Worm (Caenorhabditis elegans) whole organism, L2 larva: ENCODE data around the gene col-145.

Source experiments
- C34F6.9 ChIP-seq: fragments of 150-350 bp; optimal IDR thresholded peaks from 2 replicates; lab custom pipeline; 2014; ENCODE audit warnings: missing biosample characterization, missing genetic modification characterization
- F13H6.1 ChIP-seq: sonication (generic microtip); optimal IDR thresholded peaks from 2 replicates; lab custom pipeline; 2016; ENCODE audit warnings: missing genetic modification characterization, missing compliant biosample characterization
- R02D3.7 ChIP-seq: fragments of 150-350 bp; optimal IDR thresholded peaks from 2 replicates; lab custom pipeline; 2014; ENCODE audit warnings: missing biosample characterization, missing genetic modification characterization
- ZK546.5 ChIP-seq: sonication (generic microtip); optimal IDR thresholded peaks from 2 replicates; lab custom pipeline; 2017; ENCODE audit warnings: missing biosample characterization, missing genetic modification characterization
- aly-2 ChIP-seq: fragments of 150-350 bp; optimal IDR thresholded peaks from 2 replicates; lab custom pipeline; 2014; ENCODE audit warnings: missing biosample characterization, missing genetic modification characterization
- ama-1 ChIP-seq: fragments of 150-350 bp; optimal IDR thresholded peaks from 2 replicates; lab custom pipeline; 2018; ENCODE audit warnings: inconsistent platforms
- blmp-1 ChIP-seq: sonication (generic microtip); optimal IDR thresholded peaks from 2 replicates; lab custom pipeline; 2017; ENCODE audit warnings: missing genetic modification characterization, mild to moderate bottlenecking, missing compliant biosample characterization, antibody characterized with exemption, moderate library complexity; ENCODE audit not compliant: insufficient read depth
- ceh-16 ChIP-seq: fragments of 150-350 bp; optimal IDR thresholded peaks from 2 replicates; lab custom pipeline; 2014; ENCODE audit warnings: missing biosample characterization, missing genetic modification characterization
- ceh-82 ChIP-seq: fragments of 150-350 bp; optimal IDR thresholded peaks from 2 replicates; lab custom pipeline; 2014; ENCODE audit warnings: missing biosample characterization, missing genetic modification characterization
- crh-2 ChIP-seq: sonication (generic microtip); optimal IDR thresholded peaks from 2 replicates; lab custom pipeline; 2017; ENCODE audit warnings: missing biosample characterization, missing genetic modification characterization
- dmd-4 ChIP-seq: sonication (generic microtip); optimal IDR thresholded peaks from 2 replicates; lab custom pipeline; 2017; ENCODE audit warnings: missing biosample characterization, missing genetic modification characterization
- fos-1 ChIP-seq: fragments of 150-350 bp; optimal IDR thresholded peaks from 2 replicates; lab custom pipeline; 2014; ENCODE audit warnings: missing biosample characterization, missing genetic modification characterization
- gmeb-1 ChIP-seq: fragments of 150-350 bp; optimal IDR thresholded peaks from 2 replicates; lab custom pipeline; 2014; ENCODE audit warnings: missing biosample characterization, missing genetic modification characterization
- lin-39 ChIP-seq: fragments of 150-350 bp; optimal IDR thresholded peaks from 2 replicates; lab custom pipeline; 2014; ENCODE audit warnings: missing biosample characterization, missing genetic modification reagents, missing genetic modification characterization
- lsy-2 ChIP-seq, 2 experiments: fragments of 150-350 bp in 1 of 2; sonication (generic microtip) in 1 of 2; optimal IDR thresholded peaks; 2 replicates each; lab custom pipeline; 2014 to 2017; ENCODE audit warnings: missing biosample characterization in 2 of 2, missing genetic modification characterization in 2 of 2
- mab-5 ChIP-seq: fragments of 150-350 bp; optimal IDR thresholded peaks from 2 replicates; lab custom pipeline; 2014; ENCODE audit warnings: missing biosample characterization, missing genetic modification characterization
- mbf-1 ChIP-seq: sonication (generic microtip); optimal IDR thresholded peaks from 2 replicates; lab custom pipeline; 2017; ENCODE audit warnings: missing biosample characterization, missing genetic modification characterization
- mdl-1 ChIP-seq, 2 experiments: fragments of 150-350 bp in 1 of 2; sonication (generic microtip) in 1 of 2; optimal IDR thresholded peaks; 2 replicates each; lab custom pipeline; 2017; ENCODE audit warnings: missing biosample characterization in 2 of 2, missing genetic modification characterization in 2 of 2
- nhr-11 ChIP-seq: fragments of 150-350 bp; optimal IDR thresholded peaks from 2 replicates; lab custom pipeline; 2014; ENCODE audit warnings: missing biosample characterization, missing genetic modification characterization
- nhr-12 ChIP-seq: fragments of 150-350 bp; optimal IDR thresholded peaks from 2 replicates; lab custom pipeline; 2014; ENCODE audit warnings: missing biosample characterization, missing genetic modification characterization
- nhr-129 ChIP-seq: fragments of 150-350 bp; optimal IDR thresholded peaks from 2 replicates; lab custom pipeline; 2014; ENCODE audit warnings: missing biosample characterization, missing genetic modification characterization
- nhr-21 ChIP-seq: fragments of 150-350 bp; optimal IDR thresholded peaks from 2 replicates; lab custom pipeline; 2014; ENCODE audit warnings: missing biosample characterization, missing genetic modification characterization
- nhr-23 ChIP-seq: fragments of 150-350 bp; optimal IDR thresholded peaks from 2 replicates; lab custom pipeline; 2014; ENCODE audit warnings: missing biosample characterization, missing genetic modification reagents, missing genetic modification characterization
- nhr-25 ChIP-seq: fragments of 150-350 bp; sonication (generic microtip); optimal IDR thresholded peaks from 3 replicates; lab custom pipeline; 2014; ENCODE audit warnings: missing biosample characterization, missing genetic modification characterization
- nhr-6 ChIP-seq: fragments of 150-350 bp; optimal IDR thresholded peaks from 2 replicates; lab custom pipeline; 2014; ENCODE audit warnings: missing biosample characterization, missing genetic modification characterization
- nhr-77 ChIP-seq: fragments of 150-350 bp; optimal IDR thresholded peaks from 2 replicates; lab custom pipeline; 2014; ENCODE audit warnings: missing biosample characterization, missing genetic modification characterization
- peb-1 ChIP-seq: fragments of 150-350 bp; optimal IDR thresholded peaks from 2 replicates; lab custom pipeline; 2014; ENCODE audit warnings: missing biosample characterization, missing genetic modification characterization
- sma-3 ChIP-seq: sonication (generic microtip); optimal IDR thresholded peaks from 2 replicates; lab custom pipeline; 2016; ENCODE audit warnings: missing genetic modification reagents, missing genetic modification characterization, missing compliant biosample characterization
- sma-9 ChIP-seq, 2 experiments: fragments of 150-350 bp in 1 of 2; sonication (generic microtip) in 1 of 2; optimal IDR thresholded peaks; 2 replicates each; lab custom pipeline; 2014 to 2016; ENCODE audit warnings: missing genetic modification characterization in 2 of 2, mild to moderate bottlenecking in 1 of 2, missing biosample characterization in 1 of 2, missing compliant biosample characterization in 1 of 2, missing genetic modification reagents in 1 of 2, moderate library complexity in 1 of 2
- snpc-4 ChIP-seq: fragments of 150-350 bp; optimal IDR thresholded peaks from 2 replicates; lab custom pipeline; 2014; ENCODE audit warnings: missing biosample characterization, missing genetic modification characterization
- unc-39 ChIP-seq: fragments of 150-350 bp; optimal IDR thresholded peaks from 2 replicates; lab custom pipeline; 2014; ENCODE audit warnings: missing biosample characterization, missing genetic modification characterization
- ztf-1 ChIP-seq: fragments of 200-800 bp; sonication (Bioruptor generic); conservative IDR thresholded peaks from 2 replicates; pipeline ENCODE4 v1.3.6; 2022; ENCODE audit warnings: missing genetic modification characterization, missing compliant biosample characterization
- ztf-11 ChIP-seq: sonication (generic microtip); optimal IDR thresholded peaks from 2 replicates; lab custom pipeline; 2017; ENCODE audit warnings: missing biosample characterization, missing genetic modification characterization
- ztf-4 ChIP-seq: fragments of 150-350 bp; optimal IDR thresholded peaks from 2 replicates; lab custom pipeline; 2014; ENCODE audit warnings: missing biosample characterization, missing genetic modification characterization

Gene col-145

DNA sequence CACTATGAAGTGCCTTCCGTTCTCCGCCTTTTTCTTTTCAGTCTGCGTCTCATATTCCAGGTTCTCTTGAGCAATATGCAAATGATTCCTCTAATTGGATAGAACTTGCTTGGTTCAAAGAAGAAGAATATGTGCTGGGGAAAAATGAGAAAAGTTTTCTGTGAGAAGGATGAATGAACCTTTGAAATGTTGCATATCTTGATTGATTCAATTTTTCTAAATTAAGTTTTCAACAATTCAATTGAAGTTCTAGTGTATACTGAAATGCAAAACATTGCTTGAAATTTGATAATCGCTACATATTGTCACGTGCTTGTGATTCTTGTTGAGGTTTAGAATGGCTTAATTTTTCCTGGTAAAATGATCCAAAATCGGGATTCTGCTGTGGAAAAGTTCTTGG, 5.2 kb downstream of the col-145 start:
- no peak for TF ChIP-seq ceh-82 (tag; lab: Kevin White, UChicago)
- no peak for TF ChIP-seq nhr-129 (tag; lab: Kevin White, UChicago)
- TF ChIP-seq dmd-4 (tag; lab: Kevin White, UChicago) = no peak

DNA sequence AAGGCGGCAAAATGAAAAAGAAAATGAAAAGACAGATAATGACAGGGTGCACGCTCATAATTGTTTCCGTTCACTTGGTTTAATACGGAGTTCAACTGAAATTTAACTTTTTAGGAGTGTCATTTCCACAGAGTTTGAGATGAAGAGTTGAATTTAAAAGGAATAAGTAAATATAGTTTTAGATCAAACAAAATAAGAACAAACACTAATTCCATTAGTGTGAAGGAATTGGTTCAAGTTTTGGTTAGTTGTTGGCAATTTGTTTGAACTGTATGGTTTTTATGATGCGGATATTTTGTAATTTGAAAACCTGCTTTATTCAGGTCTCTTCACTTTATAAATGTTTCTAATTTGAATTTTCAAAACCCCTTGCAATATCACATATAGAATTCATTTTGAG, 6.1 kb downstream of the col-145 start, which contains the start of gene B0222.15:
Gene B0222.15, minus strand, starts transcription at position 101 of the 400 bp plus-strand sequence.
- TF ChIP-seq sma-9 (GFP tag; optimal IDR thresholded peaks at IDR 0.05; lab: Kevin White, UChicago) (no peak), sma-9 (tag; optimal IDR thresholded peaks at IDR 0.05; lab: Kevin White, UChicago) (no peak), ztf-11 (tag; lab: Kevin White, UChicago) (no peak), gmeb-1 (tag; lab: Kevin White, UChicago) (no peak), aly-2 (no peak), ztf-1 (GFP tag; lab: Robert Waterston, UW) (no peak)

- TF ChIP-seq gmeb-1 (tag; lab: Kevin White, UChicago) (no peak), ztf-4 (tag; lab: Kevin White, UChicago) (no peak), ceh-16 (no peak), nhr-12 (tag; lab: Kevin White, UChicago) (no peak), F13H6.1 (tag; lab: Kevin White, UChicago) (no peak), sma-3 (GFP tag; lab: Kevin White, UChicago) (no peak), snpc-4 (tag; lab: Kevin White, UChicago) (no peak), R02D3.7 (no peak), unc-39 (no peak)
Measured at ce11 chrV:9155616-9156015, 7.2 kb downstream of the col-145 start.

DNA sequence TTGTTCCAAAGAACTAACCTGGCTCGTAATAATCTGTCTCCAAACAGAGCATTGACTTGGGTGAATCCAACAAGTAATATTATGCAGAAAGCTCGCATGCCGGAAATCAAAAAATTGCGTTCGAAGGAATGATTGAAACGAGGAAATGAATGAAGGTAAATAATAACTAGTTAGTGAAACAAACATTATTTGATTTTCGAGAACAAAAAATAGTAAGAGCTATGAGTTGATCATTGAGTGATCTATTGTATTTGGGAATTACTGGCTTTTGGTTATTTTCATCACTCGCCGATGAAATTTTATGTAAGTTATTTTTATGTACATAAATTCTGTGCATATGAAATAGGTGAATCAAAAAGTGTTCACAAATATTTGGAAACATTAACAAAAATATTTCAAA, 8.0 kb downstream of the col-145 start, which contains the start of gene B0222.5:
Gene B0222.5, minus strand, starts transcription at position 101 of the 400 bp plus-strand sequence.
- TF ChIP-seq mdl-1 (tag; optimal IDR thresholded peaks at IDR 0.05; lab: Kevin White, UChicago) (no peak), nhr-77 (tag; lab: Kevin White, UChicago) (no peak), aly-2 (no peak), lin-39 (tag; lab: Kevin White, UChicago) (no peak), F13H6.1 (tag; lab: Kevin White, UChicago) (no peak), crh-2 (no peak), peb-1 (tag; lab: Kevin White, UChicago) (no peak), nhr-6 (no peak), fos-1 (tag; lab: Kevin White, UChicago) (no peak), snpc-4 (tag; lab: Kevin White, UChicago) (no peak), lsy-2 (tag; optimal IDR thresholded peaks at IDR 0.05; lab: Kevin White, UChicago) (no peak), mbf-1 (no peak), gmeb-1 (tag; lab: Kevin White, UChicago) (no peak), R02D3.7 (no peak), ama-1 (no peak), unc-39 (no peak), nhr-23 (tag; lab: Kevin White, UChicago) (no peak), nhr-12 (tag; lab: Kevin White, UChicago) (no peak), ZK546.5 (no peak)

ce11 chrV:9152339-9152738, 10.5 kb downstream of the col-145 start:
- TF ChIP-seq mab-5 (tag; lab: Kevin White, UChicago) (no peak), sma-9 (GFP tag; optimal IDR thresholded peaks at IDR 0.05; lab: Kevin White, UChicago) (peak; percentile 67), sma-9 (tag; optimal IDR thresholded peaks at IDR 0.05; lab: Kevin White, UChicago) (no peak)

DNA sequence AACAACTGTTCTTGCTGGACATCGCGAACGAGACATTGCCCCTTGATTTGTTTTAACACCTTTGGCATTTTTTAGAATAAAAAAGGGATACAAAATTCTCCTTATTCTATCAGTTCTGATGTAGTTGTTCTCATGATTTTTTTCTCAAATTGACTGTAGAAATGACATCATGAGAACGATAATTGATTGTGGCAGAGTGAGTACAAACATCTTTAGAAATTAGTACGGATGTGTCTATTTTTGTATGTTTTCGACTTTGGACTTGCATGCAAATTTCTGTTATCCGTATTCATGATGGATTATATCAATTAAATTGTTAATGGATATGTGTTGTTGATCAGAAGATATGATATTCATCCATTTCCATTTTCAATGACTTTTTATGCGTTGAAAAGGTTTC, 14.7 kb downstream of the col-145 start:
- TF ChIP-seq fos-1 (tag; lab: Kevin White, UChicago) (no peak), sma-9 (GFP tag; optimal IDR thresholded peaks at IDR 0.05; lab: Kevin White, UChicago) (peak; percentile 54), sma-9 (tag; optimal IDR thresholded peaks at IDR 0.05; lab: Kevin White, UChicago) (no peak), nhr-77 (tag; lab: Kevin White, UChicago) (no peak), ZK546.5 (no peak)

ce11 chrV:9146849-9147557, 15.8 kb downstream of the col-145 start, which contains the start of gene spl-2:
Gene spl-2 (minus strand): TSS chrV:9146899.
- TF ChIP-seq nhr-129 (tag; lab: Kevin White, UChicago) = peak; percentile 23
- TF ChIP-seq sma-3 (GFP tag; lab: Kevin White, UChicago) = peak; percentile 29
- no peak for TF ChIP-seq nhr-11 (tag; lab: Kevin White, UChicago)
- TF ChIP-seq sma-9 (GFP tag; optimal IDR thresholded peaks at IDR 0.05; lab: Kevin White, UChicago) = peak; percentile 35
- TF ChIP-seq sma-9 (tag; optimal IDR thresholded peaks at IDR 0.05; lab: Kevin White, UChicago) = no peak
- TF ChIP-seq nhr-6 = no peak
- peak; percentile 50 for TF ChIP-seq nhr-21 (tag; lab: Kevin White, UChicago)
- no peak for TF ChIP-seq C34F6.9
- TF ChIP-seq nhr-25 (tag; lab: Kevin White, UChicago) = peak; percentile 47
- TF ChIP-seq fos-1 (tag; lab: Kevin White, UChicago) = no peak
- TF ChIP-seq blmp-1 (tag; lab: Kevin White, UChicago) = no peak
- TF ChIP-seq ceh-16 = no peak
